Worm (Caenorhabditis elegans): ENCODE measurements around the gene glb-9.

ce11 chrII:7521420-7521819 lies 2.3 kb upstream of the glb-9 start:
- TF ChIP-seq nfya-1 (tag; optimal IDR thresholded peaks at IDR 0.05), result no peak
- TF ChIP-seq ceh-14 (tag; optimal IDR thresholded peaks at IDR 0.05), result no peak
- no peak for TF ChIP-seq ama-1 (optimal IDR thresholded peaks at IDR 0.05)
- no peak for TF ChIP-seq ttx-3 (tag; optimal IDR thresholded peaks at IDR 0.05)
- TF ChIP-seq sdc-2 (tag; optimal IDR thresholded peaks at IDR 0.05), result no peak
- TF ChIP-seq lin-11 (tag; optimal IDR thresholded peaks at IDR 0.05), result no peak
- no peak for TF ChIP-seq rnt-1 (tag; optimal IDR thresholded peaks at IDR 0.05)
- no peak for TF ChIP-seq ztf-16 (tag; optimal IDR thresholded peaks at IDR 0.05)
- no peak for TF ChIP-seq nhr-11 (tag; optimal IDR thresholded peaks at IDR 0.05)
- no peak for TF ChIP-seq npax-4 (tag; optimal IDR thresholded peaks at IDR 0.05)
- TF ChIP-seq syd-9 (tag; optimal IDR thresholded peaks at IDR 0.05), result no peak
- TF ChIP-seq hlh-13 (GFP tag; optimal IDR thresholded peaks at IDR 0.05), result no peak
